Worm (Caenorhabditis elegans) whole organism, young adult: ENCODE data around the gene acs-18.
A peak's percentile ranks its signal among the peaks of the same experiment; 100 is the strongest.

Experiments used
- B0261.1 ChIP-seq: sonication (generic microtip); optimal IDR thresholded peaks from 2 replicates; lab custom pipeline; 2016; ENCODE audit warnings: mild to moderate bottlenecking, missing genetic modification characterization, moderate library complexity, missing compliant biosample characterization
- C06A6.2 ChIP-seq: fragments of 200-800 bp; sonication (Bioruptor generic); conservative IDR thresholded peaks from 2 replicates; pipeline ENCODE4 v1.3.6; 2022; ENCODE audit warnings: missing genetic modification characterization, missing compliant biosample characterization
- C17E4.6 ChIP-seq: fragments of 200-800 bp; sonication (Bioruptor generic); IDR thresholded peaks from 2 replicates; pipeline ENCODE4 v1.3.6; 2022; ENCODE audit warnings: missing genetic modification reagents, missing genetic modification characterization, missing compliant biosample characterization
- F23B12.7 ChIP-seq: sonication (generic microtip); optimal IDR thresholded peaks from 2 replicates; lab custom pipeline; 2017; ENCODE audit warnings: missing genetic modification characterization, mild to moderate bottlenecking, missing compliant biosample characterization, antibody characterized with exemption, moderate library complexity; ENCODE audit not compliant: insufficient read depth
- F39B2.1 ChIP-seq: fragments of 200-800 bp; sonication (Bioruptor generic); IDR thresholded peaks from 2 replicates; pipeline ENCODE4 v1.3.6; 2022; ENCODE audit warnings: missing genetic modification reagents, missing genetic modification characterization, missing compliant biosample characterization
- F57C9.4 ChIP-seq: sonication (generic microtip); optimal IDR thresholded peaks from 2 replicates; lab custom pipeline; 2017; ENCODE audit warnings: mild to moderate bottlenecking, missing genetic modification characterization, missing compliant biosample characterization
- T07F8.4 ChIP-seq: sonication (generic microtip); optimal IDR thresholded peaks from 2 replicates; lab custom pipeline; 2016; ENCODE audit warnings: mild to moderate bottlenecking, missing genetic modification characterization, moderate library complexity, missing compliant biosample characterization
- T26A5.8 ChIP-seq: sonication (generic microtip); optimal IDR thresholded peaks from 2 replicates; lab custom pipeline; 2016; ENCODE audit warnings: missing genetic modification characterization, missing compliant biosample characterization
- Y53F4B.3 ChIP-seq: fragments of 200-800 bp; sonication (Bioruptor generic); IDR thresholded peaks from 2 replicates; pipeline ENCODE4 v1.3.6; 2022; ENCODE audit warnings: missing genetic modification reagents, missing genetic modification characterization, missing compliant biosample characterization
- Y56A3A.18 ChIP-seq: fragments of 200-800 bp; sonication (Bioruptor generic); IDR thresholded peaks from 2 replicates; pipeline ENCODE4 v1.3.6; 2022; ENCODE audit warnings: missing genetic modification reagents, missing genetic modification characterization, missing compliant biosample characterization
- Y79H2A.3 ChIP-seq: fragments of 200-800 bp; sonication (Bioruptor generic); conservative IDR thresholded peaks from 2 replicates; pipeline ENCODE4 v1.3.6; 2022; ENCODE audit warnings: missing genetic modification reagents, missing genetic modification characterization, missing compliant biosample characterization
- Y95B8A.8 ChIP-seq: fragments of 200-800 bp; sonication (Bioruptor generic); IDR thresholded peaks from 2 replicates; pipeline ENCODE4 v1.3.6; 2022; ENCODE audit warnings: missing genetic modification reagents, missing genetic modification characterization, missing compliant biosample characterization
- akir-1 ChIP-seq: fragments of 200-800 bp; sonication (Bioruptor generic); optimal IDR thresholded peaks from 2 replicates; lab custom pipeline; 2018; ENCODE audit warnings: mild to moderate bottlenecking, missing genetic modification characterization, moderate library complexity, missing compliant biosample characterization
- aptf-2 ChIP-seq: fragments of 200-800 bp; sonication (Bioruptor generic); conservative IDR thresholded peaks from 2 replicates; pipeline ENCODE4 v1.3.6; 2022; ENCODE audit warnings: missing genetic modification reagents, missing genetic modification characterization, missing compliant biosample characterization
- attf-3 ChIP-seq: fragments of 200-800 bp; sonication (Bioruptor generic); conservative IDR thresholded peaks from 2 replicates; pipeline ENCODE4 v1.3.6; 2022; ENCODE audit warnings: missing genetic modification reagents, missing genetic modification characterization, missing compliant biosample characterization
- ceh-27 ChIP-seq: fragments of 200-800 bp; sonication (Bioruptor generic); optimal IDR thresholded peaks from 2 replicates; lab custom pipeline; 2018; ENCODE audit warnings: mild to moderate bottlenecking, missing genetic modification characterization, moderate library complexity, missing compliant biosample characterization
- chd-7 ChIP-seq: sonication (generic microtip); optimal IDR thresholded peaks from 2 replicates; lab custom pipeline; 2016; ENCODE audit warnings: mild to moderate bottlenecking, missing genetic modification characterization, moderate library complexity, missing compliant biosample characterization
- die-1 ChIP-seq: sonication (generic microtip); optimal IDR thresholded peaks from 2 replicates; lab custom pipeline; 2016; ENCODE audit warnings: missing genotype, mild to moderate bottlenecking, missing genetic modification characterization, missing compliant biosample characterization
- dox-1 ChIP-seq: fragments of 200-800 bp; sonication (Bioruptor generic); IDR thresholded peaks from 2 replicates; pipeline ENCODE4 v1.3.6; 2022; ENCODE audit warnings: missing genetic modification reagents, missing genetic modification characterization, missing compliant biosample characterization
- dpl-1 ChIP-seq: fragments of 150-350 bp; optimal IDR thresholded peaks from 2 replicates; lab custom pipeline; 2014; ENCODE audit warnings: missing biosample characterization, missing genetic modification reagents, missing genetic modification characterization
- egrh-3 ChIP-seq: fragments of 200-800 bp; sonication (Bioruptor generic); IDR thresholded peaks from 2 replicates; pipeline ENCODE4 v1.3.6; 2022; ENCODE audit warnings: missing genetic modification reagents, missing genetic modification characterization, missing compliant biosample characterization
- fkh-3 ChIP-seq: sonication (generic microtip); optimal IDR thresholded peaks from 2 replicates; lab custom pipeline; 2016; ENCODE audit warnings: mild to moderate bottlenecking, missing genetic modification characterization, missing compliant biosample characterization
- gei-17 ChIP-seq: fragments of 200-800 bp; sonication (Bioruptor generic); optimal IDR thresholded peaks from 2 replicates; lab custom pipeline; 2018; ENCODE audit warnings: mild to moderate bottlenecking, missing genetic modification characterization, missing compliant biosample characterization
- hlh-12 ChIP-seq: sonication (generic microtip); optimal IDR thresholded peaks from 2 replicates; lab custom pipeline; 2016; ENCODE audit warnings: missing genetic modification characterization, missing compliant biosample characterization
- hlh-26 ChIP-seq: fragments of 200-800 bp; sonication (Bioruptor generic); conservative IDR thresholded peaks from 2 replicates; pipeline ENCODE4 v1.3.6; 2022; ENCODE audit warnings: missing genetic modification reagents, missing genetic modification characterization, missing compliant biosample characterization
- hsf-1 ChIP-seq: fragments of 200-800 bp; sonication (Bioruptor generic); IDR thresholded peaks from 2 replicates; pipeline ENCODE4 v1.3.6; 2022; ENCODE audit warnings: missing genetic modification reagents, missing genetic modification characterization, missing compliant biosample characterization
- lag-1 ChIP-seq: fragments of 200-800 bp; sonication (Bioruptor generic); IDR thresholded peaks from 2 replicates; pipeline ENCODE4 v1.3.6; 2022; ENCODE audit warnings: missing genetic modification reagents, missing genetic modification characterization, missing compliant biosample characterization
- lin-26 ChIP-seq: fragments of 200-800 bp; sonication (Bioruptor generic); IDR thresholded peaks from 2 replicates; pipeline ENCODE4 v1.3.6; 2022; ENCODE audit warnings: missing genetic modification reagents, missing genetic modification characterization, missing compliant biosample characterization
- lin-35 ChIP-seq, 3 experiments: fragments of 150-350 bp in 2 of 3; sonication (generic microtip) in 1 of 3; optimal IDR thresholded peaks; 2 replicates each; lab custom pipeline; 2014 to 2018; ENCODE audit warnings: missing biosample characterization in 3 of 3, missing genetic modification characterization in 3 of 3, missing genetic modification reagents in 3 of 3
- lin-40 ChIP-seq: sonication (generic microtip); optimal IDR thresholded peaks from 2 replicates; lab custom pipeline; 2016; ENCODE audit warnings: missing genetic modification characterization, mild to moderate bottlenecking, missing compliant biosample characterization, missing genotype, missing genetic modification reagents
- lsl-1 ChIP-seq: fragments of 200-800 bp; sonication (Bioruptor generic); optimal IDR thresholded peaks from 2 replicates; lab custom pipeline; 2018; ENCODE audit warnings: mild to moderate bottlenecking, missing genetic modification characterization, moderate library complexity, missing compliant biosample characterization
- mcd-1 ChIP-seq: fragments of 200-800 bp; sonication (Bioruptor generic); IDR thresholded peaks from 2 replicates; pipeline ENCODE4 v1.3.6; 2022; ENCODE audit warnings: missing genetic modification reagents, missing genetic modification characterization, missing compliant biosample characterization
- mxl-1 ChIP-seq: sonication (generic microtip); optimal IDR thresholded peaks from 2 replicates; lab custom pipeline; 2016; ENCODE audit warnings: missing genetic modification characterization, missing compliant biosample characterization
- nfya-1 ChIP-seq: sonication (generic microtip); optimal IDR thresholded peaks from 2 replicates; lab custom pipeline; 2017; ENCODE audit warnings: antibody characterized with exemption, missing compliant biosample characterization, missing genetic modification characterization, borderline replicate concordance; ENCODE audit not compliant: insufficient read depth
- nhr-27 ChIP-seq: fragments of 200-800 bp; sonication (Bioruptor generic); optimal IDR thresholded peaks from 2 replicates; lab custom pipeline; 2018; ENCODE audit warnings: mild to moderate bottlenecking, missing genetic modification characterization, moderate library complexity, missing compliant biosample characterization
- pbrm-1 ChIP-seq: fragments of 200-800 bp; sonication (Bioruptor generic); IDR thresholded peaks from 2 replicates; pipeline ENCODE4 v1.3.6; 2022; ENCODE audit warnings: missing genetic modification reagents, missing genetic modification characterization, missing compliant biosample characterization
- rec-8 ChIP-seq, 2 experiments: sonication (generic microtip); optimal IDR thresholded peaks; 2 replicates each; lab custom pipeline; 2016; ENCODE audit warnings: mild to moderate bottlenecking in 2 of 2, missing genetic modification characterization in 2 of 2, missing genetic modification reagents in 2 of 2, missing genotype in 2 of 2, missing biosample characterization in 1 of 2, missing compliant biosample characterization in 1 of 2, moderate library complexity in 1 of 2
- repo-1 ChIP-seq: sonication (generic microtip); optimal IDR thresholded peaks from 2 replicates; lab custom pipeline; 2017; ENCODE audit warnings: mild to moderate bottlenecking, missing genetic modification characterization, missing compliant biosample characterization
- rpc-1 ChIP-seq, 2 experiments: fragments of 150-350 bp in 1 of 2; sonication (generic microtip) in 1 of 2; optimal IDR thresholded peaks; 2 replicates each; lab custom pipeline; 2014 to 2018; ENCODE audit warnings: missing biosample characterization in 1 of 2, missing genetic modification characterization in 1 of 2, missing genetic modification reagents in 1 of 2, missing genotype in 1 of 2
- snpc-1.1 ChIP-seq: sonication (generic microtip); optimal IDR thresholded peaks from 2 replicates; lab custom pipeline; 2017; ENCODE audit warnings: missing genetic modification characterization, mild to moderate bottlenecking, missing compliant biosample characterization, antibody characterized with exemption, moderate library complexity, missing genotype, missing genetic modification reagents; ENCODE audit not compliant: insufficient read depth
- tbx-9 ChIP-seq: sonication (generic microtip); optimal IDR thresholded peaks from 2 replicates; lab custom pipeline; 2016; ENCODE audit warnings: borderline replicate concordance, missing genetic modification characterization, inconsistent platforms, missing compliant biosample characterization
- tlf-1 ChIP-seq: fragments of 200-800 bp; sonication (Bioruptor generic); optimal IDR thresholded peaks from 2 replicates; lab custom pipeline; 2018; ENCODE audit warnings: mild to moderate bottlenecking, missing genetic modification characterization, missing compliant biosample characterization
- unc-62 ChIP-seq: fragments of 150-350 bp; optimal IDR thresholded peaks from 2 replicates; lab custom pipeline; 2014; ENCODE audit warnings: missing biosample characterization, missing genetic modification reagents, missing genetic modification characterization
- zfh-2 ChIP-seq: fragments of 200-800 bp; sonication (Bioruptor generic); conservative IDR thresholded peaks from 2 replicates; pipeline ENCODE4 v1.3.6; 2022; ENCODE audit warnings: missing genetic modification reagents, missing genetic modification characterization, missing compliant biosample characterization
- ztf-18 ChIP-seq: sonication (generic microtip); optimal IDR thresholded peaks from 2 replicates; lab custom pipeline; 2016; ENCODE audit warnings: missing genotype, mild to moderate bottlenecking, missing genetic modification characterization, missing compliant biosample characterization
- ztf-26 ChIP-seq: sonication (generic microtip); optimal IDR thresholded peaks from 2 replicates; lab custom pipeline; 2017; ENCODE audit warnings: missing genetic modification characterization, missing compliant biosample characterization
- ztf-3 ChIP-seq: fragments of 200-800 bp; sonication (Bioruptor generic); optimal IDR thresholded peaks from 2 replicates; lab custom pipeline; 2018; ENCODE audit warnings: mild to moderate bottlenecking, missing genetic modification characterization, missing compliant biosample characterization

acs-18 gene

ce11 chrIV:10341618-10342360, 28.3 kb upstream of the acs-18 start:
- no peak for TF ChIP-seq chd-7 (tag; lab: Kevin White, UChicago)
- TF ChIP-seq nhr-27 (tag; lab: Kevin White, UChicago): no peak
- TF ChIP-seq die-1 (tag; lab: Kevin White, UChicago): peak; percentile 3
- TF ChIP-seq gei-17: no peak
- no peak for TF ChIP-seq mcd-1 (GFP tag; lab: Robert Waterston, UW)
- TF ChIP-seq rec-8 (tag; optimal IDR thresholded peaks at IDR 0.05; lab: Kevin White, UChicago): no peak
- TF ChIP-seq F39B2.1 (GFP tag; lab: Robert Waterston, UW): no peak
- TF ChIP-seq pbrm-1 (GFP tag; lab: Robert Waterston, UW): no peak
- TF ChIP-seq fkh-3 (tag; lab: Kevin White, UChicago): no peak
- no peak for TF ChIP-seq repo-1 (tag; lab: Kevin White, UChicago)
- no peak for TF ChIP-seq snpc-1.1 (tag; lab: Kevin White, UChicago)
- TF ChIP-seq tbx-9 (tag; lab: Kevin White, UChicago): no peak
- no peak for TF ChIP-seq aptf-2 (GFP tag; lab: Robert Waterston, UW)
- TF ChIP-seq akir-1: no peak
- TF ChIP-seq tlf-1: no peak
- no peak for TF ChIP-seq Y79H2A.3 (GFP tag; lab: Robert Waterston, UW)
- TF ChIP-seq mxl-1 (tag; lab: Kevin White, UChicago): no peak
- TF ChIP-seq C17E4.6 (GFP tag; lab: Robert Waterston, UW): no peak
- no peak for TF ChIP-seq dpl-1 (GFP tag; lab: Kevin White, UChicago)
- no peak for TF ChIP-seq Y95B8A.8 (GFP tag; lab: Robert Waterston, UW)
- no peak for TF ChIP-seq ztf-3 (GFP tag; lab: Kevin White, UChicago)
- no peak for TF ChIP-seq lsl-1
- TF ChIP-seq F23B12.7 (tag; lab: Kevin White, UChicago): peak; percentile 19
- TF ChIP-seq ztf-26: no peak
- no peak for TF ChIP-seq lin-26 (GFP tag; lab: Robert Waterston, UW)
- TF ChIP-seq zfh-2 (GFP tag; lab: Robert Waterston, UW): peak; percentile 76
- no peak for TF ChIP-seq hlh-26
- TF ChIP-seq hsf-1 (GFP tag; lab: Robert Waterston, UW): no peak
- peak in 1 of 3 experiments; percentile 43 for TF ChIP-seq lin-35 (GFP tag; optimal IDR thresholded peaks at IDR 0.05; lab: Kevin White, UChicago)
- TF ChIP-seq ztf-18: peak; percentile 14
- TF ChIP-seq Y56A3A.18 (GFP tag; lab: Robert Waterston, UW): no peak
- no peak for TF ChIP-seq lag-1 (GFP tag; lab: Robert Waterston, UW)
- no peak for TF ChIP-seq nfya-1 (tag; lab: Kevin White, UChicago)
- no peak for TF ChIP-seq attf-3 (GFP tag; lab: Robert Waterston, UW)
- TF ChIP-seq hlh-12 (tag; lab: Kevin White, UChicago): no peak
- no peak for TF ChIP-seq F57C9.4
- TF ChIP-seq ceh-27 (GFP tag; lab: Kevin White, UChicago): no peak
- no peak for TF ChIP-seq Y53F4B.3 (GFP tag; lab: Robert Waterston, UW)
- 0 out of 2 replicates have a peak, but pooled peaks have one; percentile 48 for TF ChIP-seq egrh-3 (GFP tag; lab: Robert Waterston, UW)
- TF ChIP-seq rpc-1 (optimal IDR thresholded peaks at IDR 0.05; lab: Kevin White, UChicago): no peak
- TF ChIP-seq rpc-1 (tag; optimal IDR thresholded peaks at IDR 0.05; lab: Kevin White, UChicago): no peak
- TF ChIP-seq unc-62 (GFP tag; lab: Kevin White, UChicago): no peak
- TF ChIP-seq lin-40: no peak
- TF ChIP-seq B0261.1: no peak
- TF ChIP-seq dox-1: no peak
- no peak for TF ChIP-seq C06A6.2 (GFP tag; lab: Robert Waterston, UW)
- TF ChIP-seq T26A5.8 (tag; lab: Kevin White, UChicago): no peak
- no peak for TF ChIP-seq T07F8.4
